Fruit fly (Drosophila melanogaster) whole organism, embryonic: ENCODE measurements around the gene CG7366.

Experiments used
- CG17612 ChIP-seq: fragments of 200-800 bp; sonication (Bioruptor generic); IDR thresholded peaks from 2 replicates; pipeline ENCODE4 v1.3.6; 2022; ENCODE audit warnings: missing biosample characterization, missing genetic modification characterization
- Ravus ChIP-seq: fragments of 200-800 bp; sonication (Bioruptor generic); IDR thresholded peaks from 2 replicates; pipeline ENCODE4 v1.3.6; 2022; ENCODE audit warnings: missing biosample characterization, missing genetic modification characterization
- cas ChIP-seq: fragments of 200-800 bp; sonication (Bioruptor generic); IDR thresholded peaks from 2 replicates; pipeline ENCODE4 v1.3.6; 2022; ENCODE audit warnings: missing biosample characterization, missing genetic modification characterization
- fu2 ChIP-seq: fragments of 200-800 bp; sonication (Bioruptor generic); optimal IDR thresholded peaks from 2 replicates; lab custom pipeline; 2016; ENCODE audit warnings: missing biosample characterization, missing genetic modification characterization
- grau ChIP-seq: fragments of 200-800 bp; optimal IDR thresholded peaks from 3 replicates; lab custom pipeline; 2019; ENCODE audit warnings: missing biosample characterization, mild to moderate bottlenecking, missing genetic modification characterization, moderate library complexity
- lilli ChIP-seq: fragments of 200-800 bp; sonication (Bioruptor generic); optimal IDR thresholded peaks from 3 replicates; lab custom pipeline; 2016; ENCODE audit warnings: missing biosample characterization, missing genetic modification characterization
- peb ChIP-seq: fragments of 200-800 bp; sonication (Bioruptor generic); IDR thresholded peaks from 2 replicates; pipeline ENCODE4 v1.3.6; 2022; ENCODE audit warnings: missing biosample characterization, missing genetic modification characterization

DNA sequence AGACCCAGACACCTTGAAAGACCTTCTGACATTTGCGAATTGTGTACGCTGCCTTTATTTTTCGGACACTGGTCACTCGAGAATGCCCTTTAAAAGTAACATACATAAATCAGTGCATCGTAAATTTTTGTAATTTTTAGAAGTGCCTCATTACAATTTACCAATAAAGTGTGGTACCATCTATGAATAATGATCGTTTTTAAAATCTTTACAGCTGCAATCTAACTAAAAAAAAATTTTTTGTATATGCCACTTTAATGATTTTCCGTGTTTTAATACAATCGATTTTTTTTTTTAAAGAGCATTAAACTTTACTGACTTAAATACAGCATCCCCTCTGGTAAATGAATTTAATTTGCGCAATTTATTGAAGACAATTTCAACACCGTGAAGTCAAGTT lies 45.1 kb downstream of the CG7366 start:
- TF ChIP-seq cas (GFP tag; lab: Robert Waterston, UW) (no peak), fu2 (no peak), Ravus (GFP tag; lab: Robert Waterston, UW) (no peak), peb (no peak), grau (no peak), CG17612 (GFP tag; lab: Robert Waterston, UW) (no peak), lilli (GFP tag; lab: Kevin White, UChicago) (no peak)
